Worm (Caenorhabditis elegans): ENCODE data around the gene rnp-9.
A peak's percentile ranks its signal among the peaks of the same experiment; 100 is the strongest.
"Not testable (repeated sequence)": the region's sequence is repeated elsewhere in the genome, so short reads cannot be mapped to it uniquely, and the experiment has no call there.

The rnp-9 gene

ce11 chrX:10132546-10133032 lies 34.5 kb upstream of the rnp-9 start (continued):
- TF ChIP-seq snpc-1.1 (tag; optimal IDR thresholded peaks at IDR 0.05; ENCODE audit: insufficient read depth): peak; percentile 2
- peak; percentile 68 for TF ChIP-seq hmg-1.2 (GFP tag; IDR thresholded peaks at IDR 0.05)
- TF ChIP-seq ztf-18 (tag; optimal IDR thresholded peaks at IDR 0.05): peak; percentile 50
- TF ChIP-seq tlf-1 (GFP tag; optimal IDR thresholded peaks at IDR 0.05): peak; percentile 35
- peak; percentile 35 for TF ChIP-seq hrde-1 (tag; optimal IDR thresholded peaks at IDR 0.05; ENCODE audit: borderline replicate concordance)
- TF ChIP-seq die-1 (tag; optimal IDR thresholded peaks at IDR 0.05): peak; percentile 84
- TF ChIP-seq lsy-27 (tag; optimal IDR thresholded peaks at IDR 0.05; ENCODE audit: borderline replicate concordance, insufficient read depth): peak; percentile 67
- TF ChIP-seq attf-5 (GFP tag; optimal IDR thresholded peaks at IDR 0.05): peak; percentile 56
- 0 out of 2 replicates have a peak, but pooled peaks have one; percentile 65 for TF ChIP-seq aptf-3 (GFP tag; IDR thresholded peaks at IDR 0.05)
- peak; percentile 61 for TF ChIP-seq snpc-4 (GFP tag; optimal IDR thresholded peaks at IDR 0.05)
- TF ChIP-seq snpc-4 (tag; optimal IDR thresholded peaks at IDR 0.05): peak; percentile 28 to 85 (median 56)
- peak; percentile 54 for TF ChIP-seq chd-7 (tag; optimal IDR thresholded peaks at IDR 0.05)
- TF ChIP-seq ceh-100 (GFP tag; IDR thresholded peaks at IDR 0.05): peak; percentile 43
- peak; percentile 13 for TF ChIP-seq repo-1 (tag; optimal IDR thresholded peaks at IDR 0.05)
- not testable (repeated sequence) for TF ChIP-seq ama-1 (optimal IDR thresholded peaks at IDR 0.05)
- TF ChIP-seq ama-1 (GFP tag; optimal IDR thresholded peaks at IDR 0.05): peak; percentile 54 to 81
- TF ChIP-seq nhr-80 (tag; optimal IDR thresholded peaks at IDR 0.05): peak; percentile 48
- peak; percentile 96 for TF ChIP-seq tbp1 (GFP tag; optimal IDR thresholded peaks at IDR 0.05)
- peak; percentile 69 for TF ChIP-seq athp-1 (tag; optimal IDR thresholded peaks at IDR 0.05)
- 0 out of 2 replicates have a peak, but pooled peaks have one; percentile 51 for TF ChIP-seq ztf-25 (GFP tag; IDR thresholded peaks at IDR 0.05)
- 0 out of 2 replicates have a peak, but pooled peaks have one; percentile 24 for TF ChIP-seq attf-3 (GFP tag; conservative IDR thresholded peaks at IDR 0.05)
- TF ChIP-seq mxl-1 (tag; optimal IDR thresholded peaks at IDR 0.05): peak; percentile 36
- TF ChIP-seq egrh-3 (GFP tag; IDR thresholded peaks at IDR 0.05): peak; percentile 23; the same call in 1 of the 2 replicates
- peak; percentile 65; the same call in 1 of the 2 replicates for TF ChIP-seq B0336.3 (GFP tag; IDR thresholded peaks at IDR 0.05)
- peak; percentile 86; the same call in 1 of the 2 replicates for TF ChIP-seq dox-1 (GFP tag; IDR thresholded peaks at IDR 0.05)
- TF ChIP-seq snpc-3.4 (tag; optimal IDR thresholded peaks at IDR 0.05): peak; percentile 48
- TF ChIP-seq nfyb-1 (GFP tag; IDR thresholded peaks at IDR 0.05): 0 out of 2 replicates have a peak, but pooled peaks have one; percentile 38
- TF ChIP-seq gei-17 (GFP tag; optimal IDR thresholded peaks at IDR 0.05): peak; percentile 40
- TF ChIP-seq hsf-1 (GFP tag; IDR thresholded peaks at IDR 0.05): peak; percentile 50; the same call in 1 of the 2 replicates
- peak; percentile 71 for TF ChIP-seq D2030.7 (GFP tag; IDR thresholded peaks at IDR 0.05)
- TF ChIP-seq F10E7.11 (tag; optimal IDR thresholded peaks at IDR 0.05): peak; percentile 73
- TF ChIP-seq rec-8 (tag; optimal IDR thresholded peaks at IDR 0.05): peak; percentile 49 to 50
- peak; percentile 39 for TF ChIP-seq ceh-27 (GFP tag; optimal IDR thresholded peaks at IDR 0.05)
- TF ChIP-seq hlh-12 (tag; optimal IDR thresholded peaks at IDR 0.05): peak; percentile 43
- TF ChIP-seq B0261.1 (tag; optimal IDR thresholded peaks at IDR 0.05): peak; percentile 80
- peak; percentile 67 for TF ChIP-seq F52B5.7 (tag; optimal IDR thresholded peaks at IDR 0.05)
- TF ChIP-seq Y53G8AR.9 (GFP tag; conservative IDR thresholded peaks at IDR 0.05): 0 out of 2 replicates have a peak, but pooled peaks have one; percentile 18
- peak; percentile 80 for TF ChIP-seq let-526 (GFP tag; IDR thresholded peaks at IDR 0.05)
- peak; percentile 53 for TF ChIP-seq mcd-1 (GFP tag; IDR thresholded peaks at IDR 0.05)
- TF ChIP-seq F23B12.7 (tag; optimal IDR thresholded peaks at IDR 0.05; ENCODE audit: insufficient read depth): peak; percentile 51
